Fruit fly (Drosophila melanogaster): ENCODE results near the gene CG34302.

DNA sequence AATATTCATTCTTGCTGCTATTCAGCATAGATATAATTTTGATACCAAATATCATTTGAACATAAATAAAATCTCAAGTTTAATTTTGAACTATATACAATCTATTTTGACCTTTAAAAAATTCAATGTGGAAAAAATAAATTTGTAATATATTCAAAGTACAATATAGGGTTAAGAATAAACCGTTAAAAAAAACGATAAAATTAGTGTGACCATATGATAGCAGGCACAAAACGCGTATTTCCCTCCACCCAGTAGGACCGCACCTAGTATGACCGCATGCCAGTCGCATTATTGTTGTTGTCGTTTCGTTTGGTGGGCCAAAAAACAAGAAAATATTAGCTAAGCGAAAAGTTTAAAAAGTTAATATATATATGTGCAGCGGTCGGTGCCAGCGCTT lies 30.6 kb downstream of the CG34302 start, which contains the start of gene CG8516:
- TF ChIP-seq h (optimal IDR thresholded peaks at IDR 0.05) (no peak), psq (optimal IDR thresholded peaks at IDR 0.05) (no peak), Myc (optimal IDR thresholded peaks at IDR 0.05) (no peak)

All from Kc167 (cell line).